Fruit fly (Drosophila melanogaster) whole organism, embryonic: ENCODE results near the gene anne.

Source experiments
- Abd-B ChIP-seq: fragments of 200-800 bp; sonication (Bioruptor generic); optimal IDR thresholded peaks from 2 replicates; lab custom pipeline; 2018; ENCODE audit warnings: missing biosample characterization, mild to moderate bottlenecking, missing genetic modification characterization, moderate library complexity
- CG10267 ChIP-seq: fragments of 200-800 bp; sonication (Bioruptor generic); optimal IDR thresholded peaks from 2 replicates; lab custom pipeline; 2018; ENCODE audit warnings: missing biosample characterization, mild to moderate bottlenecking, missing genetic modification characterization, moderate library complexity
- CG10431 ChIP-seq: fragments of 200-800 bp; sonication (Bioruptor generic); optimal IDR thresholded peaks from 3 replicates; lab custom pipeline; 2018; ENCODE audit warnings: missing biosample characterization, mild to moderate bottlenecking, missing genetic modification characterization
- CG10654 ChIP-seq: fragments of 200-800 bp; sonication (Bioruptor generic); optimal IDR thresholded peaks from 2 replicates; lab custom pipeline; 2016; ENCODE audit warnings: missing biosample characterization, missing genetic modification characterization
- CG11695 ChIP-seq: fragments of 200-800 bp; sonication (Bioruptor generic); IDR thresholded peaks from 3 replicates; pipeline ENCODE4 v1.3.6; 2022; ENCODE audit warnings: missing biosample characterization, missing genetic modification characterization
- CG12659 ChIP-seq: fragments of 200-800 bp; sonication (Bioruptor generic); optimal IDR thresholded peaks from 3 replicates; lab custom pipeline; 2017; ENCODE audit warnings: mild to moderate bottlenecking, missing biosample characterization, missing genetic modification reagents, missing genetic modification characterization
- CG13123 ChIP-seq: fragments of 200-800 bp; sonication (Bioruptor generic); optimal IDR thresholded peaks from 2 replicates; lab custom pipeline; 2016; ENCODE audit warnings: missing biosample characterization, missing genetic modification characterization
- CG13775 ChIP-seq: fragments of 200-800 bp; sonication (Bioruptor generic); optimal IDR thresholded peaks from 3 replicates; lab custom pipeline; 2017; ENCODE audit warnings: missing biosample characterization, mild to moderate bottlenecking, missing genetic modification characterization
- CG14710 ChIP-seq: fragments of 200-800 bp; sonication (Bioruptor generic); optimal IDR thresholded peaks from 3 replicates; lab custom pipeline; 2019; ENCODE audit warnings: missing biosample characterization, mild to moderate bottlenecking, missing genetic modification characterization, moderate library complexity
- CG17361 ChIP-seq: fragments of 200-800 bp; sonication (Bioruptor generic); IDR thresholded peaks from 3 replicates; pipeline ENCODE4 v1.3.6; 2022; ENCODE audit warnings: missing biosample characterization, missing genetic modification characterization
- CG17568 ChIP-seq: fragments of 200-800 bp; sonication (Bioruptor generic); optimal IDR thresholded peaks from 2 replicates; lab custom pipeline; 2018; ENCODE audit warnings: missing biosample characterization, mild to moderate bottlenecking, missing genetic modification characterization, moderate library complexity
- CG17802 ChIP-seq: fragments of 200-800 bp; sonication (Bioruptor generic); optimal IDR thresholded peaks from 2 replicates; lab custom pipeline; 2018; ENCODE audit warnings: missing biosample characterization, mild to moderate bottlenecking, missing genetic modification characterization, moderate library complexity
- CG17829 ChIP-seq: fragments of 200-800 bp; optimal IDR thresholded peaks from 2 replicates; lab custom pipeline; 2019; ENCODE audit warnings: missing biosample characterization, mild to moderate bottlenecking, missing genetic modification characterization, moderate library complexity
- CG30020 ChIP-seq: fragments of 200-800 bp; optimal IDR thresholded peaks from 2 replicates; lab custom pipeline; 2019; ENCODE audit warnings: missing biosample characterization, mild to moderate bottlenecking, missing genetic modification characterization, moderate library complexity
- CG3163 ChIP-seq: fragments of 200-800 bp; sonication (Bioruptor generic); optimal IDR thresholded peaks from 3 replicates; lab custom pipeline; 2016; ENCODE audit warnings: missing biosample characterization, missing genetic modification characterization
- CG3847 ChIP-seq: fragments of 200-800 bp; sonication (Bioruptor generic); IDR thresholded peaks from 2 replicates; pipeline ENCODE4 v1.3.6; 2022; ENCODE audit warnings: missing biosample characterization, missing genetic modification characterization
- CG3995 ChIP-seq: fragments of 200-800 bp; sonication (Bioruptor generic); optimal IDR thresholded peaks from 3 replicates; lab custom pipeline; 2016; ENCODE audit warnings: missing biosample characterization, missing genetic modification characterization
- CG4282 ChIP-seq: fragments of 200-800 bp; sonication (Bioruptor generic); optimal IDR thresholded peaks from 2 replicates; lab custom pipeline; 2016; ENCODE audit warnings: missing biosample characterization, missing genetic modification characterization
- CG6254 ChIP-seq: fragments of 200-800 bp; sonication (Bioruptor generic); optimal IDR thresholded peaks from 3 replicates; lab custom pipeline; 2017; ENCODE audit warnings: mild to moderate bottlenecking, missing biosample characterization, missing genetic modification reagents, missing genetic modification characterization
- CG6272 ChIP-seq: fragments of 200-800 bp; sonication (Bioruptor generic); IDR thresholded peaks from 2 replicates; pipeline ENCODE4 v1.3.6; 2022; ENCODE audit warnings: missing biosample characterization, missing genetic modification characterization
- CG6654 ChIP-seq: fragments of 200-800 bp; sonication (Bioruptor generic); optimal IDR thresholded peaks from 2 replicates; lab custom pipeline; 2017; ENCODE audit warnings: missing biosample characterization, mild to moderate bottlenecking, missing genetic modification characterization
- CG7372 ChIP-seq: fragments of 200-800 bp; sonication (Bioruptor generic); IDR thresholded peaks from 2 replicates; pipeline ENCODE4 v1.3.6; 2022; ENCODE audit warnings: missing biosample characterization, missing genetic modification characterization
- CG7928 ChIP-seq: fragments of 200-800 bp; sonication (Bioruptor generic); optimal IDR thresholded peaks from 2 replicates; lab custom pipeline; 2017; ENCODE audit warnings: missing biosample characterization, mild to moderate bottlenecking, missing genetic modification characterization
- CG8089 ChIP-seq: fragments of 200-800 bp; sonication (Bioruptor generic); optimal IDR thresholded peaks from 3 replicates; lab custom pipeline; 2016; ENCODE audit warnings: missing biosample characterization, missing genetic modification characterization
- D19B ChIP-seq: fragments of 200-800 bp; sonication (Bioruptor generic); optimal IDR thresholded peaks from 2 replicates; lab custom pipeline; 2017; ENCODE audit warnings: missing biosample characterization, mild to moderate bottlenecking, missing genetic modification characterization
- Dfd ChIP-seq, 2 experiments: fragments of >200 bp; optimal IDR thresholded peaks; 2 replicates each; lab custom pipeline; 2017; ENCODE audit warnings: missing biosample characterization in 2 of 2, missing genetic modification characterization in 2 of 2
- Ets97D ChIP-seq: fragments of 200-800 bp; sonication (Bioruptor generic); optimal IDR thresholded peaks from 3 replicates; lab custom pipeline; 2016; ENCODE audit warnings: missing biosample characterization, missing genetic modification characterization
- HLH3B ChIP-seq: fragments of 200-800 bp; sonication (Bioruptor generic); IDR thresholded peaks from 2 replicates; pipeline ENCODE4 v1.3.6; 2022; ENCODE audit warnings: missing biosample characterization, missing genetic modification characterization
- MESR4 ChIP-seq: fragments of 200-800 bp; sonication (Bioruptor generic); optimal IDR thresholded peaks from 2 replicates; lab custom pipeline; 2018; ENCODE audit warnings: missing biosample characterization, mild to moderate bottlenecking, missing genetic modification characterization, moderate library complexity
- Med ChIP-seq: fragments of 200-800 bp; sonication (Bioruptor generic); peaks from one replicate; lab custom pipeline; 2016; ENCODE audit warnings: missing biosample characterization, missing genetic modification characterization, mild to moderate bottlenecking, inconsistent platforms, moderate library complexity
- Mes4 ChIP-seq: fragments of 200-800 bp; sonication (Bioruptor generic); optimal IDR thresholded peaks from 2 replicates; lab custom pipeline; 2016; ENCODE audit warnings: missing biosample characterization, missing genetic modification characterization
- Pdp1 ChIP-seq, 2 experiments: fragments of 200-800 bp; sonication (Bioruptor generic); optimal IDR thresholded peaks; 3 replicates each; lab custom pipeline; 2016; ENCODE audit warnings: missing biosample characterization in 2 of 2, missing genetic modification characterization in 2 of 2, mild to moderate bottlenecking in 1 of 2, moderate library complexity in 1 of 2
- Stat92E ChIP-seq, 3 experiments: fragments of >200 bp in 2 of 3; fragments of 200-800 bp in 1 of 3; sonication (Bioruptor generic) in 1 of 3; optimal IDR thresholded peaks; 2 replicates each; lab custom pipeline; 2017 to 2019; ENCODE audit warnings: missing biosample characterization in 3 of 3, missing genetic modification characterization in 3 of 3, mild to moderate bottlenecking in 1 of 3, moderate library complexity in 1 of 3
- caup ChIP-seq: fragments of 200-800 bp; sonication (Bioruptor generic); optimal IDR thresholded peaks from 3 replicates; lab custom pipeline; 2017; ENCODE audit warnings: missing biosample characterization, mild to moderate bottlenecking, missing genetic modification characterization, moderate library complexity; ENCODE audit not compliant: severe bottlenecking
- dpn ChIP-seq, 2 experiments: fragments of 200-800 bp; sonication (Bioruptor generic); optimal IDR thresholded peaks; 3 replicates each; lab custom pipeline; 2016; ENCODE audit warnings: missing biosample characterization in 2 of 2, missing genetic modification characterization in 2 of 2
- fd3F ChIP-seq: fragments of 200-800 bp; sonication (Bioruptor generic); optimal IDR thresholded peaks from 2 replicates; lab custom pipeline; 2018; ENCODE audit warnings: missing biosample characterization, mild to moderate bottlenecking, missing genetic modification characterization, moderate library complexity
- gfzf ChIP-seq: fragments of 200-800 bp; sonication (Bioruptor generic); optimal IDR thresholded peaks from 2 replicates; lab custom pipeline; 2016; ENCODE audit warnings: missing biosample characterization, mild to moderate bottlenecking, missing genetic modification characterization, moderate library complexity
- hb ChIP-seq: fragments of 200-800 bp; sonication (Bioruptor generic); IDR thresholded peaks from 3 replicates; pipeline ENCODE4 v1.3.6; 2022; ENCODE audit warnings: missing biosample characterization, missing genetic modification characterization; ENCODE audit not compliant: partially characterized antibody
- hbn ChIP-seq: fragments of 200-800 bp; sonication (Bioruptor generic); IDR thresholded peaks from 2 replicates; pipeline ENCODE4 v1.3.6; 2022; ENCODE audit warnings: missing biosample characterization, missing genetic modification characterization; ENCODE audit not compliant: partially characterized antibody
- ind ChIP-seq: fragments of 200-800 bp; sonication (Bioruptor generic); optimal IDR thresholded peaks from 3 replicates; lab custom pipeline; 2016; ENCODE audit warnings: missing biosample characterization, missing genetic modification characterization
- luna ChIP-seq: fragments of 200-800 bp; sonication (Bioruptor generic); optimal IDR thresholded peaks from 2 replicates; lab custom pipeline; 2016; ENCODE audit warnings: missing biosample characterization, missing genetic modification characterization
- onecut ChIP-seq: fragments of 200-800 bp; sonication (Bioruptor generic); IDR thresholded peaks from 2 replicates; pipeline ENCODE4 v1.3.6; 2022; ENCODE audit warnings: missing biosample characterization, missing genetic modification characterization
- pho ChIP-seq: fragments of 200-800 bp; sonication (Bioruptor generic); optimal IDR thresholded peaks from 2 replicates; lab custom pipeline; 2016; ENCODE audit warnings: missing biosample characterization, missing genetic modification characterization
- row ChIP-seq: fragments of 200-800 bp; sonication (Bioruptor generic); IDR thresholded peaks from 3 replicates; pipeline ENCODE4 v1.3.6; 2022; ENCODE audit warnings: missing biosample characterization, missing genetic modification characterization
- sens ChIP-seq: fragments of 200-800 bp; sonication (Bioruptor generic); peaks from one replicate; lab custom pipeline; 2016; ENCODE audit warnings: missing biosample characterization, missing genetic modification characterization
- trh ChIP-seq: fragments of 200-800 bp; sonication (Bioruptor generic); optimal IDR thresholded peaks from 2 replicates; lab custom pipeline; 2016; ENCODE audit warnings: missing biosample characterization, missing genetic modification characterization
- unpg ChIP-seq: fragments of 200-800 bp; sonication (Bioruptor generic); optimal IDR thresholded peaks from 3 replicates; lab custom pipeline; 2018; ENCODE audit warnings: missing biosample characterization, mild to moderate bottlenecking, missing genetic modification characterization, moderate library complexity
- wek ChIP-seq: fragments of 200-800 bp; sonication (Bioruptor generic); optimal IDR thresholded peaks from 3 replicates; lab custom pipeline; 2018; ENCODE audit warnings: missing biosample characterization, mild to moderate bottlenecking, missing genetic modification characterization, moderate library complexity

The anne gene

dm6 chr4:179062-179919 is 47.3 kb downstream of the anne start, which contains the start of gene Arl4 (continued):
- TF ChIP-seq dpn (GFP tag; optimal IDR thresholded peaks at IDR 0.05; lab: Kevin White, UChicago) (peak; percentile 8 to 11), CG17568 (GFP tag; lab: Kevin White, UChicago) (no peak), CG8089 (GFP tag; lab: Kevin White, UChicago) (peak; percentile 57), fd3F (GFP tag; lab: Kevin White, UChicago) (no peak), Med (peak; percentile 65), CG10431 (GFP tag; lab: Kevin White, UChicago) (peak; percentile 94), CG30020 (tag; lab: Kevin White, UChicago) (peak; percentile 97), CG4282 (GFP tag; lab: Kevin White, UChicago) (no peak), CG10654 (GFP tag; lab: Kevin White, UChicago) (no peak), CG6272 (GFP tag; lab: Robert Waterston, UW) (no peak), luna (GFP tag; lab: Kevin White, UChicago) (no peak), hb (GFP tag; lab: Robert Waterston, UW) (no peak), CG13775 (no peak), Ets97D (GFP tag; lab: Kevin White, UChicago) (peak; percentile 63), Mes4 (GFP tag; lab: Kevin White, UChicago) (no peak), CG13123 (GFP tag; lab: Kevin White, UChicago) (no peak), row (peak; percentile 86), D19B (GFP tag; lab: Kevin White, UChicago) (no peak), CG7372 (GFP tag; lab: Robert Waterston, UW) (no peak), ind (peak; percentile 16), trh (GFP tag; lab: Kevin White, UChicago) (no peak), caup (no peak), CG3163 (GFP tag; lab: Kevin White, UChicago) (no peak), Abd-B (GFP tag; lab: Kevin White, UChicago) (no peak), CG11695 (GFP tag; lab: Robert Waterston, UW) (0 out of 3 replicates have a peak, but pooled peaks have one; percentile 11), CG10267 (peak; percentile 28), sens (GFP tag; lab: Kevin White, UChicago) (peak; percentile 14), CG3995 (GFP tag; lab: Kevin White, UChicago) (peak; percentile 43), CG14710 (tag; lab: Kevin White, UChicago) (peak; percentile 56), Pdp1 (GFP tag; optimal IDR thresholded peaks at IDR 0.05; lab: Kevin White, UChicago) (peak; percentile 19 to 70), hbn (GFP tag; lab: Robert Waterston, UW) (no peak), CG3847 (no peak), unpg (GFP tag; lab: Kevin White, UChicago) (no peak), wek (GFP tag; lab: Kevin White, UChicago) (peak; percentile 30), CG6654 (GFP tag; lab: Kevin White, UChicago) (no peak), Dfd (GFP tag; optimal IDR thresholded peaks at IDR 0.05; lab: Kevin White, UChicago) (peak in 1 of 2 experiments; percentile 80), Stat92E (GFP tag; optimal IDR thresholded peaks at IDR 0.05; lab: Kevin White, UChicago) (peak in 1 of 3 experiments; percentile 20), CG12659 (GFP tag; lab: Kevin White, UChicago) (peak; percentile 59), pho (GFP tag; lab: Kevin White, UChicago) (no peak), HLH3B (GFP tag; lab: Robert Waterston, UW) (0 out of 2 replicates have a peak, but pooled peaks have one; percentile 12), CG6254 (GFP tag; lab: Kevin White, UChicago) (no peak), CG17802 (peak; percentile 98), CG17361 (GFP tag; lab: Robert Waterston, UW) (peak; percentile 60; the same call in 1 of the 3 replicates), CG17829 (tag; lab: Kevin White, UChicago) (no peak), MESR4 (peak; percentile 75), CG7928 (no peak), gfzf (GFP tag; lab: Kevin White, UChicago) (peak; percentile 28), onecut (0 out of 2 replicates have a peak, but pooled peaks have one; percentile 6)
